Worm (Caenorhabditis elegans): Measurements from ENCODE around the gene F28A10.7.
"Not testable (repeated sequence)": the region's sequence is repeated elsewhere in the genome, so short reads cannot be mapped to it uniquely, and the experiment has no call there.

- not testable (repeated sequence) for TF ChIP-seq mdl-1, skn-1, nhr-237, ztf-4, ztf-11, ZK546.5 (tag; optimal IDR thresholded peaks at IDR 0.05)
These were observed 5.0 kb upstream of the F28A10.7 start, which contains the start of gene F28A10.5 for ce11 chrII:850567-850966.
